Worm (Caenorhabditis elegans): ENCODE results near the gene str-177.

- TF ChIP-seq ref-1 (GFP tag; conservative IDR thresholded peaks at IDR 0.05) (no peak), cog-1 (tag; optimal IDR thresholded peaks at IDR 0.05) (no peak), flt-1 (GFP tag; IDR thresholded peaks at IDR 0.05) (no peak), med-1 (GFP tag; optimal IDR thresholded peaks at IDR 0.05; ENCODE audit: insufficient read depth) (no peak), klf-2 (GFP tag; conservative IDR thresholded peaks at IDR 0.05) (no peak), ztf-29 (GFP tag; IDR thresholded peaks at IDR 0.05) (no peak), tab-1 (GFP tag; IDR thresholded peaks at IDR 0.05) (no peak), ztf-23 (GFP tag; IDR thresholded peaks at IDR 0.05) (no peak), T22C8.4 (GFP tag; IDR thresholded peaks at IDR 0.05) (no peak)
Measured at ce11 chrV:9207377-9207776, 8.6 kb upstream of the str-177 start, which contains the start of gene inx-10.
